Worm (Caenorhabditis elegans) whole organism, L4/young adult: Measurements from ENCODE around the gene ttb-1.
"Not testable (repeated sequence)": the region's sequence is repeated elsewhere in the genome, so short reads cannot be mapped to it uniquely, and the experiment has no call there.

Experiments
- W03F9.2 ChIP-seq: fragments of 150-350 bp; optimal IDR thresholded peaks from 2 replicates; lab custom pipeline; 2014; ENCODE audit warnings: missing biosample characterization, missing genetic modification characterization
- dao-5 ChIP-seq: sonication (generic microtip); optimal IDR thresholded peaks from 2 replicates; lab custom pipeline; 2016; ENCODE audit warnings: missing genotype, missing genetic modification characterization, moderate library complexity, missing compliant biosample characterization

DNA sequence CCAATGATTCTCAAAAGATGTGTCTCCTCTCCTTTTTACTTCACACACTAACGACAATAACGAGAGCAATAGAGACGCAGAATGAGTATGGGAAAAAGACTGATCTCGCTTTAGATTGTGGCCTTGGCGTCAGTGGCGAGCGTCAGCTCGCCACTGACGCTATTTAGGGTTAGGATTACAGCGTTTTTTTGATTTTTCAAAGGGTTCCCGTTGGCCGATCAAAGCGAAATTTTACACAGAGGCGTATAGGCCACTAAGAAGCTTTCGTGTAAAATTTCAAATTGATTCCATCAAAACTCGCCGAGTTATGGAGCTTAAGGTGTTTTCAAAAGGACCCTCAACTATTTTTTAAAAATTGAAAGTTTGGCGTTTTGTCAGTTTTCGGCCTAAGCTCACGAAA is 56.1 kb downstream of the ttb-1 start, which contains the start of gene DC2.5:
- not testable (repeated sequence) for TF ChIP-seq dao-5, W03F9.2 (tag; lab: Kevin White, UChicago)
